Worm (Caenorhabditis elegans) whole organism, L4/young adult: ENCODE data around the gene zyg-1.

Source experiments
- W03F9.2 ChIP-seq: fragments of 150-350 bp; optimal IDR thresholded peaks from 2 replicates; lab custom pipeline; 2014; ENCODE audit warnings: missing biosample characterization, missing genetic modification characterization
- dao-5 ChIP-seq: sonication (generic microtip); optimal IDR thresholded peaks from 2 replicates; lab custom pipeline; 2016; ENCODE audit warnings: missing genotype, missing genetic modification characterization, moderate library complexity, missing compliant biosample characterization
- him-1 ChIP-seq: sonication (generic microtip); optimal IDR thresholded peaks from 2 replicates; lab custom pipeline; 2016; ENCODE audit warnings: missing genotype, missing genetic modification reagents, missing genetic modification characterization, missing compliant biosample characterization

DNA sequence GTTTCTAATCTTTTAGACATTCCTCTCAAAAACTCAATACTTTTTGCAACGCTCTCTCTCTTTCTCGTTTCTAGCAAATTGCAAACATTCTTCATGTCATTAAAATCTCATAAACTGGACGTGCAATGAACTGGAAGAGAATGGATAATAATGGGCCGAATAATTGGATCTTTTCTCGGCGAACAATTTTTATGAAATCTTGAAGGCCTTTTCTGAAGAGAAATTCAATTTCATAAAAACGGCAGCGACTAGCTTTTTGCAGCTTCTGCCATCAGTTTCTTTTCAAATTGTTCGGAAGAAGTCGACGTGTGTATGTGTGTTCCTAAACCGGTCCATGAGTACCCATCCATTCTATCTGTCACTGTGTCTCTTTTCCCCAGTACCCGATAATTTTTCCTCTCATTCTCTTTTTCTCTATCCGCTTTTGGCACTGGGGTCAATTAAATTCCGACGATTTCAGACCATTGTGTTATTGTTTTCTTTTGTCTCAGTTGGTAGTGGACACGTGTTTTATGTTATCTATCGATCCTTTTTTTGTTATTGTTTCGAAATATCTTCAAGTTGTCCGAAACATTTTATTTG is 53.2 kb downstream of the zyg-1 start:
- TF ChIP-seq W03F9.2 (no peak), dao-5 (tag; lab: Kevin White, UChicago) (no peak), him-1 (tag; lab: Kevin White, UChicago) (no peak)
